Worm (Caenorhabditis elegans) whole organism, late embryonic: ENCODE data around the gene nprl-3.

Source experiments
- ama-1 ChIP-seq: fragments of 150-350 bp; optimal IDR thresholded peaks from 2 replicates; lab custom pipeline; 2014
- ceh-19 ChIP-seq: fragments of 200-800 bp; sonication (Bioruptor generic); optimal IDR thresholded peaks from 2 replicates; lab custom pipeline; 2018; ENCODE audit warnings: mild to moderate bottlenecking, missing genetic modification characterization, missing compliant biosample characterization
- ceh-24 ChIP-seq: sonication (generic microtip); optimal IDR thresholded peaks from 2 replicates; lab custom pipeline; 2016; ENCODE audit warnings: mild to moderate bottlenecking, missing genetic modification characterization, missing compliant biosample characterization
- fkh-10 ChIP-seq: fragments of 150-350 bp; optimal IDR thresholded peaks from 2 replicates; lab custom pipeline; 2014; ENCODE audit warnings: missing biosample characterization, missing genetic modification reagents, missing genetic modification characterization
- hlh-15 ChIP-seq: sonication (generic microtip); optimal IDR thresholded peaks from 2 replicates; lab custom pipeline; 2016; ENCODE audit warnings: missing genetic modification characterization, missing compliant biosample characterization
- hlh-30 ChIP-seq: sonication (generic microtip); optimal IDR thresholded peaks from 2 replicates; lab custom pipeline; 2017; ENCODE audit warnings: antibody characterized with exemption, missing genetic modification characterization, missing compliant biosample characterization; ENCODE audit not compliant: insufficient read depth
- pag-3 ChIP-seq: sonication (generic microtip); optimal IDR thresholded peaks from 2 replicates; lab custom pipeline; 2016; ENCODE audit warnings: missing compliant biosample characterization, missing genetic modification characterization, borderline replicate concordance
- ztf-16 ChIP-seq: sonication (generic microtip); optimal IDR thresholded peaks from 2 replicates; lab custom pipeline; 2017; ENCODE audit warnings: missing genetic modification characterization, missing compliant biosample characterization

- TF ChIP-seq hlh-15 (tag; lab: Kevin White, UChicago) (no peak), fkh-10 (GFP tag; lab: Kevin White, UChicago) (no peak), pag-3 (tag; lab: Kevin White, UChicago) (no peak), ceh-24 (no peak), ama-1 (lab: Kevin White, UChicago) (no peak), hlh-30 (tag; lab: Kevin White, UChicago) (no peak), ceh-19 (GFP tag; lab: Kevin White, UChicago) (no peak), ztf-16 (tag; lab: Kevin White, UChicago) (no peak)
Measured at ce11 chrIV:8347051-8347450, 49.8 kb downstream of the nprl-3 start, which contains the start of the genes F17E9.18 and F17E9.15.
